Worm (Caenorhabditis elegans): ENCODE results near the gene fbxb-44.

- TF ChIP-seq nhr-11 (tag; optimal IDR thresholded peaks at IDR 0.05) (no peak), fkh-10 (GFP tag; optimal IDR thresholded peaks at IDR 0.05) (no peak)
Observed at ce11 chrII:1545625-1546024, 6.9 kb downstream of the fbxb-44 start, which contains the start of gene K05F6.12.

Data from whole organism, late embryonic.